Fruit fly (Drosophila melanogaster): Measurements from ENCODE around the gene CG2202.

DNA sequence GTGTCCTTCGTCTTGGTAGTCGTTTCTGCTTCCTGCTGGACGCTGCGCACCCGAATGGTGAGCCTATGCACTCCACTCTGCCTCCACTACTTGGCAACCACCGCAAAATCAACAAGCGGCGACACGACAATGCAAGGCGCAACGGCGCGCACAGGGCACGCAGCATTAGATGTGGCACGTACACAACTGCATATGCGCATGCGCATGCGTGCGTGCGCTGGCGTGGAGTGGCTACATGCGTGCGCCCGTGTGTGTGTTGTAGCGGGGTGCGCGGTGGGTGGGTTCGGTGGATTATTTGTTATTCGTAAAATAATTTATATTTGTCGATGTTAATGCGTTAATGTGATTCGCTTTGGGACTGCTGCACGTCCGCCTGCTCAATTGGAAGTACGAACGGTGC is 12.9 kb upstream of the CG2202 start:
- TF ChIP-seq usp (GFP tag; optimal IDR thresholded peaks at IDR 0.05): no peak
- no peak for TF ChIP-seq CG8478 (optimal IDR thresholded peaks at IDR 0.05)
